Worm (Caenorhabditis elegans) whole organism, early embryonic: Measurements from ENCODE around the gene Y32B12C.1.

ENCODE experiments used
- B0310.2 ChIP-seq: sonication (generic microtip); optimal IDR thresholded peaks from 2 replicates; lab custom pipeline; 2016; ENCODE audit warnings: mild to moderate bottlenecking, missing genetic modification characterization, missing compliant biosample characterization
- F13C5.2 ChIP-seq: sonication (generic microtip); optimal IDR thresholded peaks from 2 replicates; lab custom pipeline; 2017; ENCODE audit warnings: mild to moderate bottlenecking, missing genetic modification characterization, inconsistent platforms, missing compliant biosample characterization
- aly-1 ChIP-seq: sonication (generic microtip); optimal IDR thresholded peaks from 2 replicates; lab custom pipeline; 2016; ENCODE audit warnings: missing genetic modification characterization, missing compliant biosample characterization
- ama-1 ChIP-seq: fragments of 150-350 bp; optimal IDR thresholded peaks from 2 replicates; lab custom pipeline; 2014
- ceh-13 ChIP-seq: fragments of 200-800 bp; sonication (Bioruptor generic); optimal IDR thresholded peaks from 2 replicates; lab custom pipeline; 2018; ENCODE audit warnings: mild to moderate bottlenecking, missing genetic modification characterization, missing compliant biosample characterization
- ceh-36 ChIP-seq: sonication (generic microtip); optimal IDR thresholded peaks from 2 replicates; lab custom pipeline; 2016; ENCODE audit warnings: missing genetic modification characterization, inconsistent platforms, missing compliant biosample characterization
- ets-7 ChIP-seq: sonication (generic microtip); optimal IDR thresholded peaks from 2 replicates; lab custom pipeline; 2016; ENCODE audit warnings: missing genotype, missing genetic modification characterization, missing compliant biosample characterization
- flt-1 ChIP-seq: fragments of 200-800 bp; sonication (Bioruptor generic); IDR thresholded peaks from 2 replicates; pipeline ENCODE4 v1.3.6; 2022; ENCODE audit warnings: missing genetic modification characterization, missing compliant biosample characterization
- hmbx-1 ChIP-seq: sonication (generic microtip); optimal IDR thresholded peaks from 2 replicates; lab custom pipeline; 2016; ENCODE audit warnings: mild to moderate bottlenecking, missing genetic modification characterization, missing compliant biosample characterization
- hmg-4 ChIP-seq: fragments of 200-800 bp; sonication (Bioruptor generic); optimal IDR thresholded peaks from 2 replicates; lab custom pipeline; 2018; ENCODE audit warnings: mild to moderate bottlenecking, missing genetic modification characterization, missing compliant biosample characterization
- hnd-1 ChIP-seq: sonication (generic microtip); optimal IDR thresholded peaks from 2 replicates; lab custom pipeline; 2016; ENCODE audit warnings: missing genetic modification characterization, missing compliant biosample characterization
- pes-1 ChIP-seq: fragments of 200-800 bp; sonication (Bioruptor generic); IDR thresholded peaks from 2 replicates; pipeline ENCODE4 v1.3.6; 2022; ENCODE audit warnings: missing genetic modification reagents, missing genetic modification characterization, missing compliant biosample characterization
- scrt-1 ChIP-seq: fragments of 200-800 bp; sonication (Bioruptor generic); IDR thresholded peaks from 2 replicates; pipeline ENCODE4 v1.3.6; 2022; ENCODE audit warnings: missing genetic modification characterization, missing compliant biosample characterization
- sea-1 ChIP-seq: fragments of 200-800 bp; sonication (Bioruptor generic); conservative IDR thresholded peaks from 2 replicates; pipeline ENCODE4 v1.3.6; 2022; ENCODE audit warnings: missing genetic modification characterization, missing compliant biosample characterization
- tbx-11 ChIP-seq: fragments of 200-800 bp; sonication (Bioruptor generic); IDR thresholded peaks from 2 replicates; pipeline ENCODE4 v1.3.6; 2022; ENCODE audit warnings: missing genetic modification characterization, missing compliant biosample characterization
- tbx-37 ChIP-seq: fragments of 200-800 bp; sonication (Bioruptor generic); conservative IDR thresholded peaks from 2 replicates; pipeline ENCODE4 v1.3.6; 2022; ENCODE audit warnings: missing genetic modification reagents, missing genetic modification characterization, missing compliant biosample characterization
- tra-4 ChIP-seq: sonication (generic microtip); optimal IDR thresholded peaks from 2 replicates; lab custom pipeline; 2017; ENCODE audit warnings: missing genetic modification characterization, missing compliant biosample characterization

The Y32B12C.1 gene

ce11 chrV:16603102-16603501, 3.3 kb upstream of the Y32B12C.1 start, which contains the start of gene T03E6.8:
Gene T03E6.8 (minus strand): TSS chrV:16603202.
- no peak for TF ChIP-seq hnd-1 (tag; lab: Kevin White, UChicago)
- TF ChIP-seq tra-4 (tag; lab: Kevin White, UChicago): no peak
- no peak for TF ChIP-seq hmg-4 (GFP tag; lab: Kevin White, UChicago)
- no peak for TF ChIP-seq hmbx-1 (tag; lab: Kevin White, UChicago)
- no peak for TF ChIP-seq pes-1 (GFP tag; lab: Robert Waterston, UW)
- TF ChIP-seq aly-1 (tag; lab: Kevin White, UChicago): no peak
- TF ChIP-seq ama-1: no peak
- TF ChIP-seq tbx-37 (GFP tag; lab: Robert Waterston, UW): no peak
- TF ChIP-seq tbx-11 (GFP tag; lab: Robert Waterston, UW): no peak
- no peak for TF ChIP-seq F13C5.2
- no peak for TF ChIP-seq ceh-36 (tag; lab: Kevin White, UChicago)
- no peak for TF ChIP-seq B0310.2 (tag; lab: Kevin White, UChicago)
- TF ChIP-seq ets-7 (tag; lab: Kevin White, UChicago): no peak

- TF ChIP-seq pes-1 (GFP tag; lab: Robert Waterston, UW) (no peak), scrt-1 (no peak), B0310.2 (tag; lab: Kevin White, UChicago) (no peak), sea-1 (GFP tag; lab: Robert Waterston, UW) (no peak), hnd-1 (tag; lab: Kevin White, UChicago) (no peak), ceh-36 (tag; lab: Kevin White, UChicago) (no peak)
Observed at ce11 chrV:16604301-16604700, 2.1 kb upstream of the Y32B12C.1 start.

ce11 chrV:16605463-16605862, 950 bp upstream of the Y32B12C.1 start:
- TF ChIP-seq hmbx-1 (tag; lab: Kevin White, UChicago) (no peak), scrt-1 (no peak), F13C5.2 (no peak), hnd-1 (tag; lab: Kevin White, UChicago) (no peak), aly-1 (tag; lab: Kevin White, UChicago) (no peak), sea-1 (GFP tag; lab: Robert Waterston, UW) (no peak), ama-1 (no peak), ceh-36 (tag; lab: Kevin White, UChicago) (no peak), tbx-37 (GFP tag; lab: Robert Waterston, UW) (no peak), B0310.2 (tag; lab: Kevin White, UChicago) (no peak), ceh-13 (GFP tag; lab: Kevin White, UChicago) (no peak), ets-7 (tag; lab: Kevin White, UChicago) (no peak), hmg-4 (GFP tag; lab: Kevin White, UChicago) (no peak), tbx-11 (GFP tag; lab: Robert Waterston, UW) (no peak), pes-1 (GFP tag; lab: Robert Waterston, UW) (no peak), flt-1 (no peak), tra-4 (tag; lab: Kevin White, UChicago) (no peak)

- no peak for TF ChIP-seq F13C5.2
- no peak for TF ChIP-seq ama-1
- TF ChIP-seq pes-1 (GFP tag; lab: Robert Waterston, UW): no peak
- TF ChIP-seq flt-1: no peak
- TF ChIP-seq hnd-1 (tag; lab: Kevin White, UChicago): no peak
- TF ChIP-seq scrt-1: no peak
- TF ChIP-seq tbx-11 (GFP tag; lab: Robert Waterston, UW): no peak
- TF ChIP-seq hmbx-1 (tag; lab: Kevin White, UChicago): no peak
Observed at ce11 chrV:16608478-16608877, 2.1 kb downstream of the Y32B12C.1 start.

ce11 chrV:16610094-16610493, 3.7 kb downstream of the Y32B12C.1 start:
- TF ChIP-seq hmg-4 (GFP tag; lab: Kevin White, UChicago) (no peak), flt-1 (no peak), aly-1 (tag; lab: Kevin White, UChicago) (no peak), F13C5.2 (no peak), ceh-36 (tag; lab: Kevin White, UChicago) (no peak), tra-4 (tag; lab: Kevin White, UChicago) (no peak), ets-7 (tag; lab: Kevin White, UChicago) (no peak)

ce11 chrV:16610791-16611385, 4.5 kb downstream of the Y32B12C.1 start, which contains the start of gene srw-54:
Gene srw-54 (plus strand): TSS chrV:16611335.
- no peak for TF ChIP-seq hmg-4 (GFP tag; lab: Kevin White, UChicago)
- no peak for TF ChIP-seq tbx-37 (GFP tag; lab: Robert Waterston, UW)
- TF ChIP-seq flt-1: no peak
- TF ChIP-seq sea-1 (GFP tag; lab: Robert Waterston, UW): no peak
- no peak for TF ChIP-seq aly-1 (tag; lab: Kevin White, UChicago)
- no peak for TF ChIP-seq tbx-11 (GFP tag; lab: Robert Waterston, UW)
- TF ChIP-seq hnd-1 (tag; lab: Kevin White, UChicago): no peak
- no peak for TF ChIP-seq ama-1
- TF ChIP-seq scrt-1: no peak
- no peak for TF ChIP-seq B0310.2 (tag; lab: Kevin White, UChicago)
- TF ChIP-seq hmbx-1 (tag; lab: Kevin White, UChicago): no peak
- TF ChIP-seq ceh-36 (tag; lab: Kevin White, UChicago): no peak
- TF ChIP-seq pes-1 (GFP tag; lab: Robert Waterston, UW): no peak

ce11 chrV:16617462-16617861, 11.0 kb downstream of the Y32B12C.1 start, which contains the start of gene Y70C5A.4:
Gene Y70C5A.4 (plus strand): TSS chrV:16617762.
- TF ChIP-seq scrt-1: no peak
- TF ChIP-seq tbx-37 (GFP tag; lab: Robert Waterston, UW): no peak
- no peak for TF ChIP-seq ets-7 (tag; lab: Kevin White, UChicago)
- no peak for TF ChIP-seq tbx-11 (GFP tag; lab: Robert Waterston, UW)
- no peak for TF ChIP-seq hmbx-1 (tag; lab: Kevin White, UChicago)
